Worm (Caenorhabditis elegans) whole organism, L4/young adult: ENCODE data around the gene F12A10.9.

Experiments
- W03F9.2 ChIP-seq: fragments of 150-350 bp; optimal IDR thresholded peaks from 2 replicates; lab custom pipeline; 2014; ENCODE audit warnings: missing biosample characterization, missing genetic modification characterization
- dao-5 ChIP-seq: sonication (generic microtip); optimal IDR thresholded peaks from 2 replicates; lab custom pipeline; 2016; ENCODE audit warnings: missing genotype, missing genetic modification characterization, moderate library complexity, missing compliant biosample characterization
- him-1 ChIP-seq: sonication (generic microtip); optimal IDR thresholded peaks from 2 replicates; lab custom pipeline; 2016; ENCODE audit warnings: missing genotype, missing genetic modification reagents, missing genetic modification characterization, missing compliant biosample characterization

DNA sequence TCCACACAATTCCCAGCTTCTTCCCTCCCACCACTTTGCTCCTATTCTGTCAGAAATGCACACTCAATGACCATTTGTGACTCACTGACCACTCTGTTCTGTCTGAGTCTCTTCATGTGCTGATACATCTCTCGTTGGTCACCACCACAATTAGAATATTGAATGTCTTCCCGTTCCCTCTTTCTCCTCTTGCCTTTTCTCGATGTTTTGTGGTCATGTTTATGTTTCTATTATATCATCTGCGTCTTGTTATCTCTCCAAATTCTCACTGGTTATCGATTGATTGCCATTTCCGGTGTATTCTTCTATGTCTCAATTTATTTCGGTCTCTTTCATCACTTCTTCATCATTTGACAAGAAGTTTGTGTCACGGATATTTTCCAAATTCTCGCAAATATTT lies 37.6 kb upstream of the F12A10.9 start:
- TF ChIP-seq him-1 (tag; lab: Kevin White, UChicago) (no peak), dao-5 (tag; lab: Kevin White, UChicago) (no peak), W03F9.2 (tag; lab: Kevin White, UChicago) (no peak)
